Fruit fly (Drosophila melanogaster) Kc167 (cell line): Measurements from ENCODE around the gene spz3.

Experiments
- Myc ChIP-seq: fragments of >200 bp; optimal IDR thresholded peaks from 2 replicates; lab custom pipeline; 2017; ENCODE audit warnings: missing external identifiers
- Sin3A ChIP-seq: fragments of >200 bp; optimal IDR thresholded peaks from 2 replicates; lab custom pipeline; 2018; ENCODE audit warnings: missing external identifiers
- h ChIP-seq: fragments of >200 bp; optimal IDR thresholded peaks from 3 replicates; lab custom pipeline; 2018; ENCODE audit warnings: missing external identifiers

DNA sequence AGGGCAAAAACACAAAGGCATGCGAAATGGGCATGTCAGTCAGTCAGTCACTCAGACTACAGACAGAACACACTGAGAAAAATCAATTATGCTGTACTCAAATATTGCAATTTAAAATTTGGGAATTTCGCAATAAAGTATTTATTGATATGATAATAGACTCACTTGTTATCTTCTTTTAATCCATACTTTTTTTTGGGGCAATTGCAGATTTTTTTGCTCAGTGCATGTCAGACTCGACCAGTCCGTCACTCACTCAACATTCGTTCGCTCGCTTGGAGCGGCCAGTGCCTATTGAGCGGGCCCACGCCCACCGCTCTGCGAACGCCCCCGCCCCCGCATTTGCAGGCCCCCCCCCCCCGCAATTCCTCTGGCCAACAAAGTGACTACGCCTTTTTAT, 37.0 kb upstream of the spz3 start:
- TF ChIP-seq Myc (lab: Kevin White, UChicago) = no peak
- TF ChIP-seq h (lab: Kevin White, UChicago) = no peak
- TF ChIP-seq Sin3A (lab: Kevin White, UChicago) = no peak
